Fruit fly (Drosophila melanogaster): Measurements from ENCODE around the gene Obp99c.

DNA sequence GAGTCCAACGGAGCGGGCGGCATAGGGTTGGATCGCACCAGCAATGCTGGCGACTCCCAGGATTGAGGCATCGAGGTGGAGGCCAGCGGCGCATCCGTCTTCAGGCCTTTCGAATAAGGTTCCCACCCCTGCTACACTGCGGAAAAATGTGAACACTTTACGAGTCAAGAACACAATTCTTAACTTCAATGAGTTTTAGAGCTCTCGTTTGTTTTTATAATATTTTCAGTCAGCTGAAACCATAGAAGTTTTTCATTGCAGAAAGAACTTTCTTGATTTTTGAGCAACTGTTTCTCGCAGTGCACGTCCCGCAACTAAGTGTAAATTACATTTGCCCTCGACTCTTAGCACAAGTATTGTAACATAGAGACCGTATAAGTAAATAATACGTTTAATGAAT, 7.2 kb upstream of the Obp99c start:
- TF ChIP-seq ovo (GFP tag; optimal IDR thresholded peaks at IDR 0.05) (no peak), Clk (GFP tag; optimal IDR thresholded peaks at IDR 0.05) (no peak), tj (GFP tag; optimal IDR thresholded peaks at IDR 0.05) (no peak), cic (GFP tag; optimal IDR thresholded peaks at IDR 0.05) (no peak), bab1 (GFP tag; optimal IDR thresholded peaks at IDR 0.05) (no peak), kay (GFP tag; ENCODE audit: borderline replicate concordance) (no peak), CG7101 (tag; optimal IDR thresholded peaks at IDR 0.05) (no peak)

All from whole organism, adult.